Fruit fly (Drosophila melanogaster): Measurements from ENCODE around the gene CG45084.

DNA sequence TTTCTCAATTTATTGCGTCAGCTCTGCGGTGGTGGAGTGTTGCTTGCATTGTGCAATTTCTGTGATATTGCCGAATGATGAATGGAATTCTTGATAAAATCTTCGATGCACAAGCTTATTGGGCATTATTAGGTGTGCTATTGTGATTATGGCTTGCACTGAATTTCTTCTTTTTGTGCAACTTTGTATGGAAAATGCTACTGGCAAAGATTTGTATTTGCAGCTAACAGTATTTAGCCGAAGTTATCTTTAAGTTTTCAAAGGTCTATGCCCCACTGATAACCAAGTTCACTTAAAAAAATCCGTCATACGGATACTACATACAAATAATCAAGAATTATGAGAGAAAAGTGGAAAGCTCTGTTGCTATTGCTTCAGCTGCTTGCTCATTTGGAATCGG, 52.9 kb downstream of the CG45084 start, which contains the start of gene CG4891:
- TF ChIP-seq pan (optimal IDR thresholded peaks at IDR 0.05) (no peak), Myc (optimal IDR thresholded peaks at IDR 0.05) (no peak), usp (GFP tag; optimal IDR thresholded peaks at IDR 0.05) (no peak), psq (GFP tag; optimal IDR thresholded peaks at IDR 0.05) (no peak), br (GFP tag; optimal IDR thresholded peaks at IDR 0.05) (no peak)
